Worm (Caenorhabditis elegans) whole organism, L1 larva: ENCODE results near the gene F44A2.3.

Experiments used
- C04F5.9 ChIP-seq: sonication (generic microtip); optimal IDR thresholded peaks from 2 replicates; lab custom pipeline; 2016; ENCODE audit warnings: missing genetic modification characterization, missing compliant biosample characterization
- C16A3.4 ChIP-seq: fragments of 150-350 bp; optimal IDR thresholded peaks from 2 replicates; lab custom pipeline; 2014; ENCODE audit warnings: missing biosample characterization, missing genetic modification characterization
- C34B4.2 ChIP-seq: sonication (generic microtip); optimal IDR thresholded peaks from 2 replicates; lab custom pipeline; 2017; ENCODE audit warnings: mild to moderate bottlenecking, missing genetic modification characterization, missing compliant biosample characterization
- F16B12.6 ChIP-seq: fragments of 150-350 bp; optimal IDR thresholded peaks from 2 replicates; lab custom pipeline; 2014; ENCODE audit warnings: missing biosample characterization, missing genetic modification characterization
- aha-1 ChIP-seq: fragments of 150-350 bp; optimal IDR thresholded peaks from 2 replicates; lab custom pipeline; 2014; ENCODE audit warnings: missing biosample characterization, missing genetic modification characterization
- alr-1 ChIP-seq: fragments of 200-800 bp; sonication (Bioruptor generic); optimal IDR thresholded peaks from 2 replicates; lab custom pipeline; 2018; ENCODE audit warnings: borderline replicate concordance, mild to moderate bottlenecking, missing genetic modification characterization, missing compliant biosample characterization
- ama-1 ChIP-seq: fragments of 150-350 bp; optimal IDR thresholded peaks from 2 replicates; lab custom pipeline; 2014
- ceh-8 ChIP-seq: fragments of 200-800 bp; sonication (Bioruptor generic); optimal IDR thresholded peaks from 2 replicates; lab custom pipeline; 2018; ENCODE audit warnings: mild to moderate bottlenecking, missing genetic modification characterization, moderate library complexity, missing compliant biosample characterization
- ceh-88 ChIP-seq: fragments of 200-800 bp; sonication (Bioruptor generic); IDR thresholded peaks from 2 replicates; pipeline ENCODE4 v1.3.6; 2022; ENCODE audit warnings: missing genetic modification characterization, missing compliant biosample characterization
- ceh-90 ChIP-seq: sonication (generic microtip); optimal IDR thresholded peaks from 2 replicates; lab custom pipeline; 2016; ENCODE audit warnings: missing genetic modification characterization, missing compliant biosample characterization
- dpl-1 ChIP-seq, 3 experiments: fragments of 150-350 bp in 2 of 3; sonication (generic microtip) in 1 of 3; optimal IDR thresholded peaks; 2 replicates each; lab custom pipeline; 2014 to 2017; ENCODE audit warnings: missing biosample characterization in 3 of 3, missing genetic modification characterization in 3 of 3, missing genetic modification reagents in 3 of 3
- efl-1 ChIP-seq, 4 experiments: fragments of 150-350 bp; optimal IDR thresholded peaks in 3 of 4; peaks in 1 of 4; 1 replicate in 1 of 4; 2 replicates in 3 of 4; lab custom pipeline; 2014; ENCODE audit warnings: missing biosample characterization in 2 of 4, missing genetic modification characterization in 2 of 4, missing genetic modification reagents in 2 of 4
- egl-13 ChIP-seq: sonication (generic microtip); optimal IDR thresholded peaks from 2 replicates; lab custom pipeline; 2016; ENCODE audit warnings: missing genotype, missing genetic modification reagents, missing genetic modification characterization, missing compliant biosample characterization
- egl-27 ChIP-seq, 2 experiments: fragments of 150-350 bp in 1 of 2; sonication (generic microtip); optimal IDR thresholded peaks; 3 replicates each; lab custom pipeline; 2017 to 2018; ENCODE audit warnings: missing biosample characterization in 2 of 2, missing genetic modification characterization in 2 of 2, missing genetic modification reagents in 2 of 2
- elt-2 ChIP-seq: sonication (generic microtip); optimal IDR thresholded peaks from 2 replicates; lab custom pipeline; 2016; ENCODE audit warnings: missing genetic modification characterization, mild to moderate bottlenecking, inconsistent platforms, missing compliant biosample characterization, missing genetic modification reagents
- elt-3 ChIP-seq, 6 experiments: fragments of 150-350 bp in 1 of 6; sonication (generic microtip); optimal IDR thresholded peaks; 2 replicates each; lab custom pipeline; 2017 to 2018; ENCODE audit warnings: missing biosample characterization in 6 of 6, missing genetic modification characterization in 6 of 6, inconsistent platforms in 1 of 6
- ets-5 ChIP-seq: fragments of 200-800 bp; sonication (Bioruptor generic); IDR thresholded peaks from 2 replicates; pipeline ENCODE4 v1.3.6; 2022; ENCODE audit warnings: missing genetic modification characterization, missing compliant biosample characterization
- fkh-10 ChIP-seq: sonication (generic microtip); optimal IDR thresholded peaks from 2 replicates; lab custom pipeline; 2017; ENCODE audit warnings: missing biosample characterization, missing genetic modification reagents, missing genetic modification characterization
- fkh-4 ChIP-seq: sonication (generic microtip); optimal IDR thresholded peaks from 2 replicates; lab custom pipeline; 2016; ENCODE audit warnings: missing compliant biosample characterization, missing genetic modification characterization, borderline replicate concordance
- fkh-8 ChIP-seq: sonication (generic microtip); optimal IDR thresholded peaks from 2 replicates; lab custom pipeline; 2016; ENCODE audit warnings: mild to moderate bottlenecking, missing genetic modification characterization, missing compliant biosample characterization
- hlh-17 ChIP-seq: fragments of 200-800 bp; sonication (Bioruptor generic); optimal IDR thresholded peaks from 2 replicates; lab custom pipeline; 2018; ENCODE audit warnings: missing genetic modification characterization, mild to moderate bottlenecking, missing compliant biosample characterization, moderate library complexity, borderline replicate concordance
- hpl-2 ChIP-seq: fragments of 150-350 bp; optimal IDR thresholded peaks from 2 replicates; lab custom pipeline; 2014; ENCODE audit warnings: missing biosample characterization, missing genetic modification reagents, missing genetic modification characterization
- lin-14 ChIP-seq: fragments of 200-800 bp; sonication (Bioruptor generic); optimal IDR thresholded peaks from 2 replicates; lab custom pipeline; 2018; ENCODE audit warnings: mild to moderate bottlenecking, missing genetic modification characterization, moderate library complexity, missing compliant biosample characterization
- lin-35 ChIP-seq, 2 experiments: fragments of 150-350 bp; optimal IDR thresholded peaks; 2 replicates each; lab custom pipeline; 2014; ENCODE audit warnings: missing biosample characterization in 2 of 2, missing genetic modification characterization in 2 of 2, missing genetic modification reagents in 2 of 2
- lir-3 ChIP-seq: sonication (generic microtip); optimal IDR thresholded peaks from 2 replicates; lab custom pipeline; 2016; ENCODE audit warnings: mild to moderate bottlenecking, missing genetic modification characterization, moderate library complexity, missing compliant biosample characterization; ENCODE audit not compliant: poor library complexity
- mab-9 ChIP-seq: fragments of 200-800 bp; sonication (Bioruptor generic); IDR thresholded peaks from 2 replicates; pipeline ENCODE4 v1.3.6; 2022; ENCODE audit warnings: missing genetic modification reagents, missing genetic modification characterization, missing compliant biosample characterization
- mef-2 ChIP-seq: fragments of 150-350 bp; optimal IDR thresholded peaks from 2 replicates; lab custom pipeline; 2014; ENCODE audit warnings: missing biosample characterization, missing genetic modification characterization
- mep-1 ChIP-seq: fragments of 150-350 bp; optimal IDR thresholded peaks from 2 replicates; lab custom pipeline; 2014; ENCODE audit warnings: missing biosample characterization, missing genetic modification characterization
- nhr-11 ChIP-seq: fragments of 150-350 bp; optimal IDR thresholded peaks from 2 replicates; lab custom pipeline; 2014; ENCODE audit warnings: missing biosample characterization, missing genetic modification characterization
- nhr-19 ChIP-seq: fragments of 200-800 bp; sonication (Bioruptor generic); conservative IDR thresholded peaks from 2 replicates; pipeline ENCODE4 v1.3.6; 2022; ENCODE audit warnings: missing genetic modification characterization, missing compliant biosample characterization
- nhr-77 ChIP-seq: fragments of 150-350 bp; optimal IDR thresholded peaks from 2 replicates; lab custom pipeline; 2014; ENCODE audit warnings: missing biosample characterization, missing genetic modification characterization
- nhr-84 ChIP-seq: sonication (generic microtip); optimal IDR thresholded peaks from 2 replicates; lab custom pipeline; 2017; ENCODE audit warnings: missing biosample characterization, missing genetic modification characterization
- nhr-85 ChIP-seq: sonication (generic microtip); peaks from one replicate; lab custom pipeline; 2016; ENCODE audit warnings: missing genetic modification characterization, inconsistent platforms, missing compliant biosample characterization
- nhr-90 ChIP-seq: sonication (generic microtip); optimal IDR thresholded peaks from 2 replicates; lab custom pipeline; 2016; ENCODE audit warnings: mild to moderate bottlenecking, missing genetic modification characterization, missing compliant biosample characterization; ENCODE audit not compliant: poor library complexity
- pag-3 ChIP-seq: sonication (generic microtip); optimal IDR thresholded peaks from 2 replicates; lab custom pipeline; 2017; ENCODE audit warnings: missing genetic modification characterization, mild to moderate bottlenecking, missing compliant biosample characterization, antibody characterized with exemption, borderline replicate concordance; ENCODE audit not compliant: insufficient read depth
- pqm-1 ChIP-seq: sonication (generic microtip); optimal IDR thresholded peaks from 3 replicates; lab custom pipeline; 2017; ENCODE audit warnings: missing biosample characterization, missing genetic modification characterization
- snpc-4 ChIP-seq: fragments of 150-350 bp; optimal IDR thresholded peaks from 2 replicates; lab custom pipeline; 2014; ENCODE audit warnings: missing biosample characterization, missing genetic modification characterization
- snu-23 ChIP-seq: sonication (generic microtip); optimal IDR thresholded peaks from 2 replicates; lab custom pipeline; 2016; ENCODE audit warnings: missing genetic modification characterization, missing compliant biosample characterization
- sox-4 ChIP-seq: sonication (generic microtip); optimal IDR thresholded peaks from 2 replicates; lab custom pipeline; 2016; ENCODE audit warnings: missing genetic modification characterization, missing compliant biosample characterization
- sptf-1 ChIP-seq: fragments of 150-350 bp; optimal IDR thresholded peaks from 2 replicates; lab custom pipeline; 2014; ENCODE audit warnings: missing biosample characterization, missing genetic modification characterization
- swsn-7 ChIP-seq: sonication (generic microtip); optimal IDR thresholded peaks from 2 replicates; lab custom pipeline; 2016; ENCODE audit warnings: missing genetic modification characterization, missing compliant biosample characterization
- tbx-2 ChIP-seq: sonication (generic microtip); optimal IDR thresholded peaks from 2 replicates; lab custom pipeline; 2016; ENCODE audit warnings: missing genetic modification characterization, missing compliant biosample characterization
- tlp-1 ChIP-seq: fragments of 150-350 bp; optimal IDR thresholded peaks from 2 replicates; lab custom pipeline; 2014; ENCODE audit warnings: missing biosample characterization, missing genetic modification characterization
- unc-86 ChIP-seq: sonication (generic microtip); optimal IDR thresholded peaks from 2 replicates; lab custom pipeline; 2016; ENCODE audit warnings: missing genetic modification characterization, missing compliant biosample characterization
- xbp-1 ChIP-seq: sonication (generic microtip); optimal IDR thresholded peaks from 2 replicates; lab custom pipeline; 2016; ENCODE audit warnings: missing genetic modification characterization, missing compliant biosample characterization
- zag-1 ChIP-seq: fragments of 150-350 bp; optimal IDR thresholded peaks from 2 replicates; lab custom pipeline; 2014; ENCODE audit warnings: missing biosample characterization, missing genetic modification characterization
- zip-4 ChIP-seq: fragments of 200-800 bp; sonication (Bioruptor generic); optimal IDR thresholded peaks from 2 replicates; lab custom pipeline; 2018; ENCODE audit warnings: mild to moderate bottlenecking, missing genetic modification characterization, moderate library complexity, missing compliant biosample characterization

F44A2.3 gene

DNA sequence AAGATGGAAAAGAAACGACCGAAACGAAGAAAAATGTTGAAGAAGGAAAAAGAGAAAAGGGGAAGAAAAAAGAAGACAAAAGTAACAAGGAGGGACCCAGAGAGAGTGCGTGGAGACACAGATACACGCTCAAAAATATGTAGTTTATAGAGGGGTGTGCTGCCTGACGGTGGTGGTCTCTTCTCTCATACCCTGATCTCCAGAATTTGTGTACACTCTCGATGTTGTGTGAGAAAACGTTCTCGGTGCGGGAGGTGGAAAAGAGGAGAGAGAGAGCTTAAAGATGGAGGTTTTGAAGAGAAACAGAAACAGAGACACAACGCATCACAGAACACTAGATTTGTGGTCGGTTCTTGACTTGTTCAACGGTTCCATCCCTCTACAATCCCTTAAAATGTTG is 31.6 kb upstream of the F44A2.3 start (continued):
- no peak for TF ChIP-seq mef-2
- peak; percentile 63 for TF ChIP-seq unc-86 (tag; lab: Kevin White, UChicago)
- TF ChIP-seq mep-1 (tag; lab: Kevin White, UChicago): peak; percentile 29
- TF ChIP-seq ceh-88 (GFP tag; lab: Robert Waterston, UW): no peak
- no peak for TF ChIP-seq C34B4.2 (tag; lab: Kevin White, UChicago)
- peak; percentile 50 for TF ChIP-seq nhr-77 (tag; lab: Kevin White, UChicago)
- TF ChIP-seq alr-1 (tag; lab: Kevin White, UChicago): no peak
- no peak for TF ChIP-seq pag-3 (tag; lab: Kevin White, UChicago)
- no peak for TF ChIP-seq pqm-1 (tag; lab: Kevin White, UChicago)
- TF ChIP-seq lir-3: no peak
- TF ChIP-seq zip-4 (GFP tag; lab: Kevin White, UChicago): no peak
- TF ChIP-seq sptf-1 (tag; lab: Kevin White, UChicago): no peak
- TF ChIP-seq nhr-11 (tag; lab: Kevin White, UChicago): no peak
- TF ChIP-seq mab-9 (GFP tag; lab: Robert Waterston, UW): no peak
- TF ChIP-seq F16B12.6 (tag; lab: Kevin White, UChicago): no peak
- no peak for TF ChIP-seq elt-2
- TF ChIP-seq tlp-1 (tag; lab: Kevin White, UChicago): no peak
- peak in 1 of 3 experiments; percentile 30 for TF ChIP-seq dpl-1 (GFP tag; optimal IDR thresholded peaks at IDR 0.05; lab: Kevin White, UChicago)
- peak; percentile 54 for TF ChIP-seq xbp-1
- no peak for TF ChIP-seq ceh-90 (tag; lab: Kevin White, UChicago)
- no peak for TF ChIP-seq hpl-2 (GFP tag; lab: Kevin White, UChicago)
- peak; percentile 36 for TF ChIP-seq C16A3.4 (tag; lab: Kevin White, UChicago)
- TF ChIP-seq fkh-4 (tag; lab: Kevin White, UChicago): no peak
- TF ChIP-seq zag-1 (tag; lab: Kevin White, UChicago): no peak
- peak in 1 of 2 experiments; percentile 70 for TF ChIP-seq egl-27 (tag; optimal IDR thresholded peaks at IDR 0.05; lab: Kevin White, UChicago)
- TF ChIP-seq nhr-84 (tag; lab: Kevin White, UChicago): no peak
- no peak for TF ChIP-seq ama-1
- TF ChIP-seq efl-1 (optimal IDR thresholded peaks at IDR 0.05; lab: Kevin White, UChicago): peak; percentile 48 to 70
- peak; percentile 35 to 69 for TF ChIP-seq efl-1 (GFP tag; optimal IDR thresholded peaks at IDR 0.05 in 1 of 2; lab: Kevin White, UChicago)
- TF ChIP-seq egl-13 (tag; lab: Kevin White, UChicago): peak; percentile 16
- TF ChIP-seq swsn-7 (tag; lab: Kevin White, UChicago): peak; percentile 60

DNA sequence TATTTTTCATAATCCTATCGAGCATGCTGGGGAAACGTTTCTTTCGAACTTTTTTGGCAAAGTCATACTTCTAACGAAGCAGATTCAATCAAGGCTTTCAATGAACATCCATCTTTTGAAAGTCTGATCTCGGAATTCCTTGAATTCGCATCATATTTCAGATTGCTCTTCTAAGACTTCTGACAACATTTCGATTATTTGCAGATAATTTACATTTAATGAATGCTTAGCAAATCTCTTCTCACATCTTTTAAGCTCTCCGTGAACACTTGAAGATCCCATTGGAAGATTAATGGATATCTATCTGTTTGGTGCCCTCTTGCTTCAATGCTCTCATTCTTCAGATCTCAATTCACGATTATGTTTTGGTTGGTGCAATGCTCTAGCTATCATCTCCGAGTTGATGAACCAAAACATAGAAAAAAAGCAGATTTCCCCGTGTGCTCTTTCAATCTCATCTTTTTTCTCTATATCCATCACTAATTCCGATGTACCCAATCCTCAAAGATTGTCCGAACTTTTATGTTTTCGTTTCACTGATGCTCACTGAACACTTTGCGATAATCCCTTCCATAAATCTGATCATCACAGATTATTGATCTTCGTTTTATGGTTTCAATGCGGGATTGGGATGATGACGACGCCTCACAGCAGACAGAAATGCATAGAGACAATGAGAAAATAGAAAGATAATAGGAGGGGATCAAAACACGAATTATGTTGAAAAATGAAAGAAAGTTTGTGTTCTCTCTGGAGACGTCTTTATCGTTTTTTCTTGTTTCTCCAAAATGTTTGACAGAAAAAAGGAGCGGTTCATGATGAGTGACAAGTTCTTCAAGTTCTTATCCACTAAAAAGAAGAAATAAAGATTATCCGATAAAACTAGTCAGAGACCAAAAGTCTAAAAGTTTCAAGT is 30.8 kb upstream of the F44A2.3 start:
- TF ChIP-seq lin-35 (GFP tag; optimal IDR thresholded peaks at IDR 0.05; lab: Kevin White, UChicago) (no peak), ets-5 (GFP tag; lab: Robert Waterston, UW) (no peak), snu-23 (GFP tag; lab: Kevin White, UChicago) (peak; percentile 15), ceh-88 (GFP tag; lab: Robert Waterston, UW) (no peak), fkh-4 (tag; lab: Kevin White, UChicago) (no peak), mab-9 (GFP tag; lab: Robert Waterston, UW) (no peak), efl-1 (optimal IDR thresholded peaks at IDR 0.05; lab: Kevin White, UChicago) (no peak), efl-1 (GFP tag; optimal IDR thresholded peaks at IDR 0.05 in 1 of 2; lab: Kevin White, UChicago) (peak in 1 of 2 experiments; percentile 91), ceh-90 (tag; lab: Kevin White, UChicago) (no peak), fkh-10 (GFP tag; lab: Kevin White, UChicago) (no peak), sox-4 (tag; lab: Kevin White, UChicago) (peak; percentile 55), lin-14 (GFP tag; lab: Kevin White, UChicago) (peak; percentile 37), lir-3 (no peak), dpl-1 (GFP tag; optimal IDR thresholded peaks at IDR 0.05; lab: Kevin White, UChicago) (no peak), nhr-19 (GFP tag; lab: Robert Waterston, UW) (no peak), elt-3 (tag; optimal IDR thresholded peaks at IDR 0.05; lab: Kevin White, UChicago) (peak in 1 of 6 experiments; percentile 48), aha-1 (tag; lab: Kevin White, UChicago) (no peak), ceh-8 (GFP tag; lab: Kevin White, UChicago) (no peak), pag-3 (tag; lab: Kevin White, UChicago) (no peak), nhr-90 (tag; lab: Kevin White, UChicago) (no peak), xbp-1 (no peak), snpc-4 (tag; lab: Kevin White, UChicago) (no peak), tbx-2 (tag; lab: Kevin White, UChicago) (no peak), nhr-85 (tag; lab: Kevin White, UChicago) (peak; percentile 75), C04F5.9 (tag; lab: Kevin White, UChicago) (no peak), hlh-17 (no peak), fkh-8 (tag; lab: Kevin White, UChicago) (peak; percentile 6)
